Fruit fly (Drosophila melanogaster) whole organism, embryonic: Measurements from ENCODE around the gene Tcs6.

Experiments used
- Asciz ChIP-seq: fragments of 200-800 bp; sonication (Bioruptor generic); optimal IDR thresholded peaks from 2 replicates; lab custom pipeline; 2017; ENCODE audit warnings: missing biosample characterization, mild to moderate bottlenecking, missing genetic modification characterization, missing genetic modification reagents
- Atf3 ChIP-seq: fragments of 200-800 bp; sonication (Bioruptor generic); optimal IDR thresholded peaks from 3 replicates; lab custom pipeline; 2016; ENCODE audit warnings: missing biosample characterization, missing genetic modification characterization
- C15 ChIP-seq: fragments of 200-800 bp; sonication (Bioruptor generic); IDR thresholded peaks from 3 replicates; pipeline ENCODE4 v1.3.6; 2022; ENCODE audit warnings: missing biosample characterization, missing genetic modification characterization
- CG10274 ChIP-seq: fragments of 200-800 bp; sonication (Bioruptor generic); optimal IDR thresholded peaks from 3 replicates; lab custom pipeline; 2017; ENCODE audit warnings: missing biosample characterization, mild to moderate bottlenecking, missing genetic modification characterization
- CG10431 ChIP-seq: fragments of 200-800 bp; sonication (Bioruptor generic); optimal IDR thresholded peaks from 3 replicates; lab custom pipeline; 2018; ENCODE audit warnings: missing biosample characterization, mild to moderate bottlenecking, missing genetic modification characterization
- CG10565 ChIP-seq: fragments of 200-800 bp; sonication (Bioruptor generic); optimal IDR thresholded peaks from 3 replicates; lab custom pipeline; 2016; ENCODE audit warnings: missing biosample characterization, mild to moderate bottlenecking, missing genetic modification characterization
- CG10979 ChIP-seq: fragments of 200-800 bp; sonication (Bioruptor generic); optimal IDR thresholded peaks from 2 replicates; lab custom pipeline; 2018; ENCODE audit warnings: missing biosample characterization, mild to moderate bottlenecking, missing genetic modification characterization, moderate library complexity
- CG11398 ChIP-seq: fragments of 200-800 bp; sonication (Bioruptor generic); optimal IDR thresholded peaks from 2 replicates; lab custom pipeline; 2016; ENCODE audit warnings: missing biosample characterization, missing genetic modification characterization
- CG12744 ChIP-seq: fragments of 200-800 bp; sonication (Bioruptor generic); optimal IDR thresholded peaks from 2 replicates; lab custom pipeline; 2016; ENCODE audit warnings: missing biosample characterization, missing genetic modification characterization
- CG17612 ChIP-seq: fragments of 200-800 bp; sonication (Bioruptor generic); IDR thresholded peaks from 2 replicates; pipeline ENCODE4 v1.3.6; 2022; ENCODE audit warnings: missing biosample characterization, missing genetic modification characterization
- CG1832 ChIP-seq: fragments of 200-800 bp; sonication (Bioruptor generic); optimal IDR thresholded peaks from 2 replicates; lab custom pipeline; 2017; ENCODE audit warnings: missing biosample characterization, mild to moderate bottlenecking, missing genetic modification characterization, inconsistent platforms
- CG18619 ChIP-seq: fragments of 200-800 bp; sonication (Bioruptor generic); optimal IDR thresholded peaks from 3 replicates; lab custom pipeline; 2017; ENCODE audit warnings: missing biosample characterization, mild to moderate bottlenecking, missing genetic modification characterization
- CG2120 ChIP-seq: fragments of 200-800 bp; sonication (Bioruptor generic); optimal IDR thresholded peaks from 3 replicates; lab custom pipeline; 2016; ENCODE audit warnings: missing biosample characterization, missing genetic modification characterization
- CG43689 ChIP-seq: fragments of 200-800 bp; sonication (Bioruptor generic); IDR thresholded peaks from 2 replicates; pipeline ENCODE4 v1.3.6; 2022; ENCODE audit warnings: missing biosample characterization, missing genetic modification characterization
- CG4730 ChIP-seq: fragments of 200-800 bp; sonication (Bioruptor generic); IDR thresholded peaks from 2 replicates; pipeline ENCODE4 v1.3.6; 2022; ENCODE audit warnings: missing biosample characterization, missing genetic modification characterization
- CG6654 ChIP-seq: fragments of 200-800 bp; sonication (Bioruptor generic); optimal IDR thresholded peaks from 2 replicates; lab custom pipeline; 2017; ENCODE audit warnings: missing biosample characterization, mild to moderate bottlenecking, missing genetic modification characterization
- CG7745 ChIP-seq: fragments of 200-800 bp; sonication (Bioruptor generic); optimal IDR thresholded peaks from 2 replicates; lab custom pipeline; 2018; ENCODE audit warnings: missing biosample characterization, mild to moderate bottlenecking, missing genetic modification characterization, moderate library complexity
- Camta ChIP-seq: fragments of 200-800 bp; sonication (Bioruptor generic); optimal IDR thresholded peaks from 2 replicates; lab custom pipeline; 2016; ENCODE audit warnings: missing biosample characterization, missing genetic modification characterization
- Chrac-16 ChIP-seq: fragments of 200-800 bp; sonication (Bioruptor generic); optimal IDR thresholded peaks from 3 replicates; lab custom pipeline; 2016; ENCODE audit warnings: missing biosample characterization, missing genetic modification characterization
- Dad ChIP-seq: fragments of 200-800 bp; sonication (Bioruptor generic); optimal IDR thresholded peaks from 3 replicates; lab custom pipeline; 2016; ENCODE audit warnings: missing biosample characterization, missing genetic modification characterization
- Dfd ChIP-seq, 2 experiments: fragments of >200 bp; optimal IDR thresholded peaks; 2 replicates each; lab custom pipeline; 2017; ENCODE audit warnings: missing biosample characterization in 2 of 2, missing genetic modification characterization in 2 of 2
- Dp ChIP-seq: fragments of 200-800 bp; sonication (Bioruptor generic); optimal IDR thresholded peaks from 2 replicates; lab custom pipeline; 2018; ENCODE audit warnings: missing biosample characterization, mild to moderate bottlenecking, missing genetic modification characterization, moderate library complexity
- Elba2 ChIP-seq: fragments of 200-800 bp; sonication (Bioruptor generic); optimal IDR thresholded peaks from 3 replicates; lab custom pipeline; 2016; ENCODE audit warnings: missing biosample characterization, missing genetic modification characterization
- Fer1 ChIP-seq: fragments of 200-800 bp; sonication (Bioruptor generic); optimal IDR thresholded peaks from 2 replicates; lab custom pipeline; 2017; ENCODE audit warnings: missing biosample characterization, mild to moderate bottlenecking, missing genetic modification characterization
- HHEX ChIP-seq: fragments of 200-800 bp; sonication (Bioruptor generic); optimal IDR thresholded peaks from 3 replicates; lab custom pipeline; 2017; ENCODE audit warnings: missing biosample characterization, mild to moderate bottlenecking, missing genetic modification characterization, missing genetic modification reagents
- HmgD ChIP-seq: fragments of 200-800 bp; sonication (Bioruptor generic); optimal IDR thresholded peaks from 3 replicates; lab custom pipeline; 2016; ENCODE audit warnings: missing biosample characterization, missing genetic modification characterization
- Hr51 ChIP-seq, 2 experiments: fragments of 200-800 bp; sonication (Bioruptor generic); optimal IDR thresholded peaks; 2 replicates in 1 of 2; 3 replicates in 1 of 2; lab custom pipeline; 2016 to 2018; ENCODE audit warnings: missing biosample characterization in 2 of 2, missing genetic modification characterization in 2 of 2, mild to moderate bottlenecking in 1 of 2, moderate library complexity in 1 of 2
- Hsf ChIP-seq: fragments of 200-800 bp; sonication (Bioruptor generic); optimal IDR thresholded peaks from 3 replicates; lab custom pipeline; 2016; ENCODE audit warnings: missing biosample characterization, missing genetic modification characterization
- Mad ChIP-seq: fragments of 200-800 bp; sonication (Bioruptor generic); optimal IDR thresholded peaks from 2 replicates; lab custom pipeline; 2016; ENCODE audit warnings: missing biosample characterization, missing genetic modification characterization
- NC2β ChIP-seq: fragments of 200-800 bp; sonication (Bioruptor generic); optimal IDR thresholded peaks from 2 replicates; lab custom pipeline; 2016; ENCODE audit warnings: missing biosample characterization, missing genetic modification characterization
- Nf-YA ChIP-seq: fragments of 200-800 bp; sonication (Bioruptor generic); IDR thresholded peaks from 2 replicates; pipeline ENCODE4 v1.3.6; 2022; ENCODE audit warnings: missing biosample characterization, missing genetic modification characterization
- YL-1 ChIP-seq: fragments of 200-800 bp; sonication (Bioruptor generic); optimal IDR thresholded peaks from 3 replicates; lab custom pipeline; 2017; ENCODE audit warnings: missing biosample characterization, mild to moderate bottlenecking, missing genetic modification characterization
- amos ChIP-seq: fragments of 200-800 bp; sonication (Bioruptor generic); IDR thresholded peaks from 2 replicates; pipeline ENCODE4 v1.3.6; 2022; ENCODE audit warnings: missing biosample characterization, missing genetic modification characterization; ENCODE audit not compliant: partially characterized antibody
- chn ChIP-seq: fragments of 200-800 bp; sonication (Bioruptor generic); optimal IDR thresholded peaks from 2 replicates; lab custom pipeline; 2016; ENCODE audit warnings: missing biosample characterization, missing genetic modification characterization
- crp ChIP-seq, 2 experiments: fragments of 200-800 bp; sonication (Bioruptor generic); optimal IDR thresholded peaks; 2 replicates in 1 of 2; 3 replicates in 1 of 2; lab custom pipeline; 2017; ENCODE audit warnings: missing biosample characterization in 2 of 2, missing genetic modification characterization in 2 of 2, mild to moderate bottlenecking in 1 of 2, moderate library complexity in 1 of 2
- dmrt11E ChIP-seq: fragments of 200-800 bp; sonication (Bioruptor generic); optimal IDR thresholded peaks from 3 replicates; lab custom pipeline; 2018; ENCODE audit warnings: missing biosample characterization, mild to moderate bottlenecking, missing genetic modification characterization, moderate library complexity
- gcm ChIP-seq: fragments of 200-800 bp; sonication (Bioruptor generic); optimal IDR thresholded peaks from 2 replicates; lab custom pipeline; 2019; ENCODE audit warnings: missing biosample characterization, mild to moderate bottlenecking, missing genetic modification characterization, moderate library complexity
- gcm2 ChIP-seq: fragments of 200-800 bp; sonication (Bioruptor generic); optimal IDR thresholded peaks from 2 replicates; lab custom pipeline; 2016; ENCODE audit warnings: missing biosample characterization, missing genetic modification characterization
- hkb ChIP-seq, 2 experiments: fragments of 200-800 bp in 1 of 2; fragments of >200 bp in 1 of 2; sonication (Bioruptor generic) in 1 of 2; IDR thresholded peaks in 1 of 2; optimal IDR thresholded peaks in 1 of 2; 2 replicates each; pipeline versions ENCODE4 v1.3.6 to Lab custom; 2017 to 2022; ENCODE audit warnings: missing biosample characterization in 1 of 2, missing genetic modification characterization in 1 of 2
- jigr1 ChIP-seq: fragments of 200-800 bp; sonication (Bioruptor generic); IDR thresholded peaks from 3 replicates; pipeline ENCODE4 v1.3.6; 2022; ENCODE audit warnings: missing biosample characterization, missing genetic modification characterization
- jumu ChIP-seq: fragments of 200-800 bp; sonication (Bioruptor generic); optimal IDR thresholded peaks from 3 replicates; lab custom pipeline; 2016; ENCODE audit warnings: missing biosample characterization, missing genetic modification characterization
- ken ChIP-seq: fragments of 200-800 bp; sonication (Bioruptor generic); IDR thresholded peaks from 3 replicates; pipeline ENCODE4 v1.3.6; 2022; ENCODE audit warnings: missing biosample characterization, missing genetic modification characterization
- lbe ChIP-seq: fragments of 200-800 bp; sonication (Bioruptor generic); optimal IDR thresholded peaks from 2 replicates; lab custom pipeline; 2016; ENCODE audit warnings: missing biosample characterization, mild to moderate bottlenecking, missing genetic modification characterization
- lilli ChIP-seq: fragments of 200-800 bp; sonication (Bioruptor generic); optimal IDR thresholded peaks from 3 replicates; lab custom pipeline; 2016; ENCODE audit warnings: missing biosample characterization, missing genetic modification characterization
- pho ChIP-seq: fragments of 200-800 bp; sonication (Bioruptor generic); optimal IDR thresholded peaks from 2 replicates; lab custom pipeline; 2016; ENCODE audit warnings: missing biosample characterization, missing genetic modification characterization
- sna ChIP-seq: fragments of 200-800 bp; sonication (Bioruptor generic); IDR thresholded peaks from 2 replicates; pipeline ENCODE4 v1.3.6; 2022; ENCODE audit warnings: missing biosample characterization, missing genetic modification characterization; ENCODE audit not compliant: partially characterized antibody
- tio ChIP-seq: fragments of 200-800 bp; sonication (Bioruptor generic); optimal IDR thresholded peaks from 2 replicates; lab custom pipeline; 2017; ENCODE audit warnings: missing biosample characterization, missing genetic modification characterization, inconsistent platforms
- vnd ChIP-seq: fragments of 200-800 bp; sonication (Bioruptor generic); IDR thresholded peaks from 3 replicates; pipeline ENCODE4 v1.3.6; 2022; ENCODE audit warnings: missing biosample characterization, missing genetic modification characterization; ENCODE audit not compliant: partially characterized antibody
- yki ChIP-seq: fragments of >200 bp; optimal IDR thresholded peaks from 3 replicates; lab custom pipeline; 2018
- zfh1 ChIP-seq: fragments of 200-800 bp; sonication (Bioruptor generic); IDR thresholded peaks from 3 replicates; pipeline ENCODE4 v1.3.6; 2022; ENCODE audit warnings: missing biosample characterization, missing genetic modification characterization

Tcs6 gene

DNA sequence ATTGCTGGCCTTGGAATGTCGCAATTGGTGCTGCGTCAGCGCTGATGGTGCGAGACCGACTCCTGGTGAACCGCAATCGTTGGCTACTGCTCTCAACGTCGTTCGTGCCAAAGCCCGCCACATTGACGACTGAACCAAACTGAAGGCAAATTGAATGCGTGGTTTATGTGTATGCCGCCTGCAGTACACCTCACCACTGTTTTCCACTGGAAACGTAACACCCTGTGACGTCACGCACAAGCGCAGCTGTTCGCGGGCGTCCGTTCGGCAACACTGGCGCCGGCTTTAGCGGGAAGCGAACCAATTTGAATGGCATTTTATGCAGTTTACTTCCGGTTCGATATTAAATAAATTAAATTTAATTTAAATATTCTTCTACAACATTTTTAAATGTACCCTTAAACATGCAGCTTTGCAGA, 2.8 kb downstream of the Tcs6 start, which contains the start of gene Cmpk (continued):
- peak; percentile 3 for TF ChIP-seq gcm2 (GFP tag; lab: Kevin White, UChicago)
- no peak for TF ChIP-seq Dfd (GFP tag; optimal IDR thresholded peaks at IDR 0.05; lab: Kevin White, UChicago)
- peak; percentile 42; the same call in 1 of the 2 replicates for TF ChIP-seq amos (GFP tag; lab: Robert Waterston, UW)
- TF ChIP-seq CG10274 (GFP tag; lab: Kevin White, UChicago): peak; percentile 54
- TF ChIP-seq CG2120 (GFP tag; lab: Kevin White, UChicago): peak; percentile 55
- TF ChIP-seq Hsf (GFP tag; lab: Kevin White, UChicago): peak; percentile 54
- 0 out of 3 replicates have a peak, but pooled peaks have one; percentile 23 for TF ChIP-seq ken
- TF ChIP-seq Fer1 (GFP tag; lab: Kevin White, UChicago): peak; percentile 88
- no peak for TF ChIP-seq Camta
- peak; percentile 31 for TF ChIP-seq NC2β (GFP tag; lab: Kevin White, UChicago)
- peak; percentile 42 for TF ChIP-seq CG6654 (GFP tag; lab: Kevin White, UChicago)
- TF ChIP-seq Dp (GFP tag; lab: Kevin White, UChicago): peak; percentile 85
- TF ChIP-seq lbe (GFP tag; lab: Kevin White, UChicago): peak; percentile 87
- peak; percentile 67 for TF ChIP-seq Atf3 (GFP tag; lab: Kevin White, UChicago)
- no peak for TF ChIP-seq hkb (optimal IDR thresholded peaks at IDR 0.05; lab: Kevin White, UChicago)
- TF ChIP-seq hkb (GFP tag; IDR thresholded peaks at IDR 0.05; lab: Robert Waterston, UW): peak; percentile 69
- no peak for TF ChIP-seq vnd
- TF ChIP-seq Asciz (GFP tag; lab: Kevin White, UChicago): peak; percentile 68
- no peak for TF ChIP-seq CG10565
- no peak for TF ChIP-seq CG43689 (GFP tag; lab: Robert Waterston, UW)
- peak; percentile 18 to 89 for TF ChIP-seq crp (GFP tag; optimal IDR thresholded peaks at IDR 0.05; lab: Kevin White, UChicago)
- TF ChIP-seq Elba2 (GFP tag; lab: Kevin White, UChicago): no peak
- TF ChIP-seq jumu: peak; percentile 15
- no peak for TF ChIP-seq CG1832 (GFP tag; lab: Kevin White, UChicago)
- TF ChIP-seq CG7745 (tag; lab: Kevin White, UChicago): no peak
- TF ChIP-seq pho (GFP tag; lab: Kevin White, UChicago): no peak
- peak; percentile 47 for TF ChIP-seq dmrt11E (tag; lab: Kevin White, UChicago)
- TF ChIP-seq CG4730 (GFP tag; lab: Robert Waterston, UW): no peak
- TF ChIP-seq gcm (GFP tag; lab: Kevin White, UChicago): peak; percentile 67
- no peak for TF ChIP-seq HmgD (GFP tag; lab: Kevin White, UChicago)
- peak; percentile 14 for TF ChIP-seq chn (GFP tag; lab: Kevin White, UChicago)
- peak; percentile 60 for TF ChIP-seq CG10979 (tag; lab: Kevin White, UChicago)
- TF ChIP-seq CG18619: peak; percentile 84
- TF ChIP-seq lilli (GFP tag; lab: Kevin White, UChicago): peak; percentile 48
- TF ChIP-seq YL-1 (GFP tag; lab: Kevin White, UChicago): peak; percentile 76
- TF ChIP-seq Nf-YA (GFP tag; lab: Robert Waterston, UW): no peak
- TF ChIP-seq HHEX (GFP tag; lab: Kevin White, UChicago): peak; percentile 54
- TF ChIP-seq CG17612 (GFP tag; lab: Robert Waterston, UW): no peak
- no peak for TF ChIP-seq jigr1 (GFP tag; lab: Robert Waterston, UW)
- TF ChIP-seq C15 (GFP tag; lab: Robert Waterston, UW): no peak
- TF ChIP-seq Mad (GFP tag; lab: Kevin White, UChicago): peak; percentile 27
- peak; percentile 78 for TF ChIP-seq zfh1 (GFP tag; lab: Robert Waterston, UW)
- peak; percentile 17 for TF ChIP-seq Chrac-16
- TF ChIP-seq Dad (GFP tag; lab: Kevin White, UChicago): no peak
- peak; percentile 40 for TF ChIP-seq sna (GFP tag; lab: Robert Waterston, UW)
- no peak for TF ChIP-seq tio (GFP tag; lab: Kevin White, UChicago)
- TF ChIP-seq CG11398 (GFP tag; lab: Kevin White, UChicago): peak; percentile 23
- TF ChIP-seq CG10431 (GFP tag; lab: Kevin White, UChicago): peak; percentile 77
- TF ChIP-seq yki (lab: Kevin White, UChicago): no peak
- TF ChIP-seq Hr51 (GFP tag; optimal IDR thresholded peaks at IDR 0.05; lab: Kevin White, UChicago): peak; percentile 38 to 56
- no peak for TF ChIP-seq CG12744 (GFP tag; lab: Kevin White, UChicago)
